Worm (Caenorhabditis elegans) whole organism, L3 larva: Measurements from ENCODE around the gene C56C10.7.

Source experiments
- fkh-2 ChIP-seq: fragments of 150-350 bp; optimal IDR thresholded peaks from 2 replicates; lab custom pipeline; 2014; ENCODE audit warnings: missing biosample characterization, missing genetic modification reagents, missing genetic modification characterization
- fos-1 ChIP-seq: fragments of 150-350 bp; optimal IDR thresholded peaks from 2 replicates; lab custom pipeline; 2014; ENCODE audit warnings: missing biosample characterization, missing genetic modification characterization
- nhr-76 ChIP-seq: fragments of 150-350 bp; sonication (generic microtip); optimal IDR thresholded peaks from 5 replicates; lab custom pipeline; 2014; ENCODE audit warnings: missing biosample characterization, missing genetic modification characterization
- pqm-1 ChIP-seq: fragments of 150-350 bp; optimal IDR thresholded peaks from 2 replicates; lab custom pipeline; 2017; ENCODE audit warnings: missing biosample characterization, missing genetic modification characterization, inconsistent platforms
- zag-1 ChIP-seq: fragments of 150-350 bp; optimal IDR thresholded peaks from 2 replicates; lab custom pipeline; 2014; ENCODE audit warnings: missing biosample characterization, missing genetic modification characterization

ce11 chrII:6629775-6630174 is 42.4 kb upstream of the C56C10.7 start:
- TF ChIP-seq fkh-2 (tag; lab: Kevin White, UChicago) = no peak
- TF ChIP-seq zag-1 (tag; lab: Kevin White, UChicago) = no peak
- no peak for TF ChIP-seq fos-1 (tag; lab: Kevin White, UChicago)
- no peak for TF ChIP-seq pqm-1 (tag; lab: Kevin White, UChicago)
- TF ChIP-seq nhr-76 (tag; lab: Kevin White, UChicago) = no peak
